Worm (Caenorhabditis elegans): Measurements from ENCODE around the gene nspc-13.

ce11 chrX:12378293-12378692 lies 21.1 kb downstream of the nspc-13 start, which contains the start of gene glb-13:
- TF ChIP-seq jun-1 (tag; optimal IDR thresholded peaks at IDR 0.05), result no peak
- no peak for TF ChIP-seq R02D3.7 (tag; optimal IDR thresholded peaks at IDR 0.05)
- TF ChIP-seq nhr-25 (tag; optimal IDR thresholded peaks at IDR 0.05), result no peak
- TF ChIP-seq aly-2 (tag; optimal IDR thresholded peaks at IDR 0.05), result no peak
- TF ChIP-seq nhr-67 (tag; optimal IDR thresholded peaks at IDR 0.05), result no peak
- no peak for TF ChIP-seq ama-1 (optimal IDR thresholded peaks at IDR 0.05)
- TF ChIP-seq ceh-16 (tag; optimal IDR thresholded peaks at IDR 0.05), result no peak
